Worm (Caenorhabditis elegans) whole organism, L4 larva: ENCODE data around the gene gpx-6.

Experiments
- D1046.2 ChIP-seq: fragments of 200-800 bp; sonication (Bioruptor generic); IDR thresholded peaks from 2 replicates; pipeline ENCODE4 v1.3.6; 2022; ENCODE audit warnings: missing genetic modification characterization, missing compliant biosample characterization
- F10B5.3 ChIP-seq: sonication (generic microtip); optimal IDR thresholded peaks from 2 replicates; lab custom pipeline; 2016; ENCODE audit warnings: mild to moderate bottlenecking, missing genetic modification characterization, missing compliant biosample characterization
- F37D6.2 ChIP-seq: sonication (generic microtip); optimal IDR thresholded peaks from 2 replicates; lab custom pipeline; 2016; ENCODE audit warnings: mild to moderate bottlenecking, missing genetic modification characterization, missing compliant biosample characterization
- F44E2.7 ChIP-seq: fragments of 200-800 bp; sonication (Bioruptor generic); IDR thresholded peaks from 2 replicates; pipeline ENCODE4 v2.1.2; 2022; ENCODE audit warnings: missing genetic modification characterization, missing compliant biosample characterization
- F49E8.2 ChIP-seq: sonication (generic microtip); optimal IDR thresholded peaks from 2 replicates; lab custom pipeline; 2016; ENCODE audit warnings: missing compliant biosample characterization, mild to moderate bottlenecking, missing genetic modification characterization, borderline replicate concordance
- T20F7.1 ChIP-seq: fragments of 200-800 bp; sonication (Bioruptor generic); optimal IDR thresholded peaks from 2 replicates; lab custom pipeline; 2018; ENCODE audit warnings: mild to moderate bottlenecking, missing genetic modification characterization, missing compliant biosample characterization
- Y105C5A.15 ChIP-seq: fragments of 200-800 bp; sonication (Bioruptor generic); IDR thresholded peaks from 2 replicates; pipeline ENCODE4 v1.3.6; 2022; ENCODE audit warnings: missing genetic modification characterization, missing compliant biosample characterization
- Y75B8A.6 ChIP-seq: fragments of 200-800 bp; sonication (Bioruptor generic); IDR thresholded peaks from 2 replicates; pipeline ENCODE4 v1.3.6; 2022; ENCODE audit warnings: missing genetic modification reagents, missing genetic modification characterization, missing compliant biosample characterization
- ZK546.5 ChIP-seq, 2 experiments: sonication (generic microtip); optimal IDR thresholded peaks; 2 replicates each; lab custom pipeline; 2017; ENCODE audit warnings: missing biosample characterization in 2 of 2, missing genetic modification characterization in 2 of 2
- aha-1 ChIP-seq: fragments of 150-350 bp; peaks from one replicate; lab custom pipeline; 2014; ENCODE audit warnings: missing biosample characterization, missing genetic modification characterization
- arid-1 ChIP-seq: fragments of 200-800 bp; sonication (Bioruptor generic); conservative IDR thresholded peaks from 2 replicates; pipeline ENCODE4 v1.3.6; 2022; ENCODE audit warnings: missing genetic modification reagents, missing genetic modification characterization, missing compliant biosample characterization
- attf-4 ChIP-seq: sonication (generic microtip); optimal IDR thresholded peaks from 3 replicates; lab custom pipeline; 2017; ENCODE audit warnings: missing biosample characterization, missing genetic modification characterization
- cey-2 ChIP-seq: sonication (generic microtip); optimal IDR thresholded peaks from 3 replicates; lab custom pipeline; 2017; ENCODE audit warnings: missing genetic modification characterization, mild to moderate bottlenecking, missing compliant biosample characterization, antibody characterized with exemption, borderline replicate concordance; ENCODE audit not compliant: insufficient read depth
- dmd-6 ChIP-seq: fragments of 200-800 bp; sonication (Bioruptor generic); IDR thresholded peaks from 2 replicates; pipeline ENCODE4 v1.3.6; 2022; ENCODE audit warnings: missing genetic modification reagents, missing genetic modification characterization, missing compliant biosample characterization
- dmd-8 ChIP-seq: fragments of 200-800 bp; sonication (Bioruptor generic); IDR thresholded peaks from 2 replicates; pipeline ENCODE4 v1.3.6; 2022; ENCODE audit warnings: missing genetic modification characterization, missing compliant biosample characterization
- dmd-9 ChIP-seq: fragments of 200-800 bp; sonication (Bioruptor generic); IDR thresholded peaks from 2 replicates; pipeline ENCODE4 v1.3.6; 2022; ENCODE audit warnings: missing genetic modification reagents, missing genetic modification characterization, missing compliant biosample characterization
- dpl-1 ChIP-seq: fragments of 150-350 bp; optimal IDR thresholded peaks from 2 replicates; lab custom pipeline; 2014; ENCODE audit warnings: missing biosample characterization, missing genetic modification reagents, missing genetic modification characterization
- duxl-1 ChIP-seq: sonication (generic microtip); optimal IDR thresholded peaks from 2 replicates; lab custom pipeline; 2016; ENCODE audit warnings: mild to moderate bottlenecking, missing genetic modification characterization, moderate library complexity, missing compliant biosample characterization; ENCODE audit not compliant: poor library complexity
- dve-1 ChIP-seq: sonication (generic microtip); optimal IDR thresholded peaks from 2 replicates; lab custom pipeline; 2017; ENCODE audit warnings: antibody characterized with exemption, mild to moderate bottlenecking, missing genetic modification characterization, missing compliant biosample characterization; ENCODE audit not compliant: insufficient read depth
- egl-27 ChIP-seq: sonication (generic microtip); optimal IDR thresholded peaks from 3 replicates; lab custom pipeline; 2017; ENCODE audit warnings: missing biosample characterization, missing genetic modification reagents, missing genetic modification characterization
- hif-1 ChIP-seq, 2 experiments: sonication (generic microtip); optimal IDR thresholded peaks; 2 replicates each; lab custom pipeline; 2016 to 2017; ENCODE audit warnings: missing compliant biosample characterization in 2 of 2, missing genetic modification characterization in 2 of 2, missing genetic modification reagents in 2 of 2, missing genotype in 2 of 2, mild to moderate bottlenecking in 1 of 2
- hlh-11 ChIP-seq: fragments of 200-800 bp; sonication (Bioruptor generic); optimal IDR thresholded peaks from 2 replicates; lab custom pipeline; 2018; ENCODE audit warnings: mild to moderate bottlenecking, missing genetic modification characterization, missing compliant biosample characterization
- hmg-1.1 ChIP-seq: fragments of 200-800 bp; sonication (Bioruptor generic); IDR thresholded peaks from 2 replicates; pipeline ENCODE4 v1.3.6; 2022; ENCODE audit warnings: missing genetic modification reagents, missing genetic modification characterization, missing compliant biosample characterization
- lin-1 ChIP-seq: fragments of 200-800 bp; sonication (Bioruptor generic); IDR thresholded peaks from 2 replicates; pipeline ENCODE4 v1.3.6; 2022; ENCODE audit warnings: missing genetic modification reagents, missing genetic modification characterization, missing compliant biosample characterization
- lin-13 ChIP-seq: fragments of 150-350 bp; optimal IDR thresholded peaks from 2 replicates; lab custom pipeline; 2014; ENCODE audit warnings: missing biosample characterization, missing genetic modification reagents, missing genetic modification characterization
- lin-38 ChIP-seq: fragments of 200-800 bp; sonication (Bioruptor generic); IDR thresholded peaks from 2 replicates; pipeline ENCODE4 v1.3.6; 2022; ENCODE audit warnings: missing genetic modification reagents, missing genetic modification characterization, missing compliant biosample characterization
- lin-39 ChIP-seq: fragments of 150-350 bp; optimal IDR thresholded peaks from 2 replicates; lab custom pipeline; 2014; ENCODE audit warnings: missing biosample characterization, missing genetic modification reagents, missing genetic modification characterization
- mdt-29 ChIP-seq: fragments of 200-800 bp; sonication (Bioruptor generic); IDR thresholded peaks from 2 replicates; pipeline ENCODE4 v1.3.6; 2022; ENCODE audit warnings: missing genetic modification reagents, missing genetic modification characterization, missing compliant biosample characterization
- mes-2 ChIP-seq: sonication (generic microtip); optimal IDR thresholded peaks from 2 replicates; lab custom pipeline; 2016; ENCODE audit warnings: missing genotype, mild to moderate bottlenecking, missing genetic modification characterization, missing compliant biosample characterization; ENCODE audit not compliant: poor library complexity, severe bottlenecking
- mxl-2 ChIP-seq: fragments of 200-800 bp; sonication (Bioruptor generic); conservative IDR thresholded peaks from 2 replicates; pipeline ENCODE4 v1.3.6; 2022; ENCODE audit warnings: missing genetic modification reagents, missing genetic modification characterization, missing compliant biosample characterization
- nhr-237 ChIP-seq: sonication (generic microtip); optimal IDR thresholded peaks from 2 replicates; lab custom pipeline; 2017; ENCODE audit warnings: missing biosample characterization, missing genetic modification characterization
- nhr-42 ChIP-seq: fragments of 200-800 bp; sonication (Bioruptor generic); IDR thresholded peaks from 2 replicates; pipeline ENCODE4 v1.3.6; 2022; ENCODE audit warnings: missing genetic modification characterization, missing compliant biosample characterization
- nhr-77 ChIP-seq: fragments of 150-350 bp; optimal IDR thresholded peaks from 2 replicates; lab custom pipeline; 2014; ENCODE audit warnings: missing biosample characterization, missing genetic modification characterization
- pha-4 ChIP-seq, 2 experiments: fragments of 150-350 bp in 1 of 2; fragments of 200-800 bp in 1 of 2; sonication (Bioruptor generic) in 1 of 2; IDR thresholded peaks in 1 of 2; optimal IDR thresholded peaks in 1 of 2; 2 replicates each; pipeline versions ENCODE4 v1.3.6 to Lab custom; 2014 to 2022; ENCODE audit warnings: missing genetic modification characterization in 2 of 2, missing genetic modification reagents in 2 of 2, missing biosample characterization in 1 of 2, missing compliant biosample characterization in 1 of 2
- set-16 ChIP-seq: fragments of 200-800 bp; sonication (Bioruptor generic); IDR thresholded peaks from 2 replicates; pipeline ENCODE4 v1.3.6; 2022; ENCODE audit warnings: missing genetic modification reagents, missing genetic modification characterization, missing compliant biosample characterization
- snpc-1.2 ChIP-seq: fragments of 200-800 bp; sonication (Bioruptor generic); IDR thresholded peaks from 2 replicates; pipeline ENCODE4 v1.3.6; 2022; ENCODE audit warnings: missing genetic modification reagents, missing genetic modification characterization, missing compliant biosample characterization
- tra-1 ChIP-seq: fragments of 200-800 bp; sonication (Bioruptor generic); IDR thresholded peaks from 2 replicates; pipeline ENCODE4 v1.3.6; 2022; ENCODE audit warnings: missing genetic modification reagents, missing genetic modification characterization, missing compliant biosample characterization
- unc-130 ChIP-seq: sonication (generic microtip); optimal IDR thresholded peaks from 2 replicates; lab custom pipeline; 2016; ENCODE audit warnings: missing genetic modification reagents, missing genetic modification characterization, missing compliant biosample characterization
- unc-39 ChIP-seq: sonication (generic microtip); optimal IDR thresholded peaks from 2 replicates; lab custom pipeline; 2017; ENCODE audit warnings: missing biosample characterization, missing genetic modification characterization
- zag-1 ChIP-seq: fragments of 150-350 bp; optimal IDR thresholded peaks from 2 replicates; lab custom pipeline; 2014; ENCODE audit warnings: missing biosample characterization, missing genetic modification characterization
- ztf-11 ChIP-seq: fragments of 150-350 bp; optimal IDR thresholded peaks from 2 replicates; lab custom pipeline; 2014; ENCODE audit warnings: missing biosample characterization, missing genetic modification characterization

gpx-6 gene

DNA sequence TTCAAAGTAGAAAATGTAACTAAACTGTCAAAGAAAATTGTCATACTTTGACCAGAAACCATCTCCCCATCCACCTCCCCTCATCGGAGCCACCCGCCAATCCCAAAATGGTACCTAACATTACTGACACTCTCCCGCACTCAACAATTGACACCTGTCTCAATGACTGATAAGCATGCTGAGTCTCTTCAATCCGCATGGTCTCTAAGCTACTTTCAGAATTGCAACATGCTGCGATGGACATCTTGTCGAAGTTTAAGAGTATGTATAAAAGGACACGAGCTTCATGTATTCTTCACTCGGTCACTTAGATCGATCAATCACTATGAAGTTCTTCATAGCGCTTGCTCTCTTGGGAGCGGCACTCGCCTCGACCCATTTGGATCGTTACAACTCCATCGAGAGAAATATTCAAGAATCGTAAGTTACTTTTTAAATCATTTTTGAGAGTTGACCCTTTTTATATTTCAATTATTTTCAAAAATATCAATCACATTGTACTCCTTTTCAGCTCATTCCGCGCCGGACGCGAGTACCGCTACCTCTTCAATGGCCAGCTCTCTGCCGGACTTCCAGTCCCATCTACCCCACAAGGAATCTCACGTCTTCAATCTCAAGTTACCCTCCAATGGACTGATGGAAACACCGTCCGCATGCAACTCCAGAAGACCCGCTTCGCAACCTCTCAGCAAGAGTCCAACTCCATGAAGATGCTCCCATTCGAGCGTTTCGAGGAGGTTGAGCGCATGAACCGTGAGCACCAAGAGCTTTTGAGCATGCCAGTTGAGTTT, 39.0 kb downstream of the gpx-6 start, which contains the start of gene vit-6 (continued):
- no peak for TF ChIP-seq duxl-1 (tag; lab: Kevin White, UChicago)
- no peak for TF ChIP-seq F44E2.7 (GFP tag; lab: Robert Waterston, UW)
- TF ChIP-seq zag-1 (tag; lab: Kevin White, UChicago): no peak
- TF ChIP-seq tra-1 (GFP tag; lab: Robert Waterston, UW): peak; percentile 62; the same call in 1 of the 2 replicates
- 0 out of 2 replicates have a peak, but pooled peaks have one; percentile 17 for TF ChIP-seq mxl-2
- no peak for TF ChIP-seq lin-1 (GFP tag; lab: Robert Waterston, UW)
- TF ChIP-seq nhr-77: no peak
- no peak for TF ChIP-seq arid-1
- no peak for TF ChIP-seq F37D6.2 (tag; lab: Kevin White, UChicago)
- TF ChIP-seq Y75B8A.6 (GFP tag; lab: Robert Waterston, UW): 0 out of 2 replicates have a peak, but pooled peaks have one; percentile 66
- TF ChIP-seq pha-4 (GFP tag; IDR thresholded peaks at IDR 0.05; lab: Robert Waterston, UW): 0 out of 2 replicates have a peak, but pooled peaks have one; percentile 41
- TF ChIP-seq pha-4 (tag; optimal IDR thresholded peaks at IDR 0.05; lab: Kevin White, UChicago): no peak
- no peak for TF ChIP-seq dpl-1 (GFP tag; lab: Kevin White, UChicago)
- TF ChIP-seq dmd-8 (GFP tag; lab: Robert Waterston, UW): 0 out of 2 replicates have a peak, but pooled peaks have one; percentile 10
- no peak for TF ChIP-seq cey-2

ce11 chrIV:8262671-8263070, 40.7 kb downstream of the gpx-6 start:
- peak; percentile 3; the same call in 1 of the 2 replicates for TF ChIP-seq lin-38 (GFP tag; lab: Robert Waterston, UW)
- peak; percentile 45 for TF ChIP-seq aha-1
- 0 out of 2 replicates have a peak, but pooled peaks have one; percentile 19 for TF ChIP-seq mdt-29
- TF ChIP-seq hlh-11: no peak

DNA sequence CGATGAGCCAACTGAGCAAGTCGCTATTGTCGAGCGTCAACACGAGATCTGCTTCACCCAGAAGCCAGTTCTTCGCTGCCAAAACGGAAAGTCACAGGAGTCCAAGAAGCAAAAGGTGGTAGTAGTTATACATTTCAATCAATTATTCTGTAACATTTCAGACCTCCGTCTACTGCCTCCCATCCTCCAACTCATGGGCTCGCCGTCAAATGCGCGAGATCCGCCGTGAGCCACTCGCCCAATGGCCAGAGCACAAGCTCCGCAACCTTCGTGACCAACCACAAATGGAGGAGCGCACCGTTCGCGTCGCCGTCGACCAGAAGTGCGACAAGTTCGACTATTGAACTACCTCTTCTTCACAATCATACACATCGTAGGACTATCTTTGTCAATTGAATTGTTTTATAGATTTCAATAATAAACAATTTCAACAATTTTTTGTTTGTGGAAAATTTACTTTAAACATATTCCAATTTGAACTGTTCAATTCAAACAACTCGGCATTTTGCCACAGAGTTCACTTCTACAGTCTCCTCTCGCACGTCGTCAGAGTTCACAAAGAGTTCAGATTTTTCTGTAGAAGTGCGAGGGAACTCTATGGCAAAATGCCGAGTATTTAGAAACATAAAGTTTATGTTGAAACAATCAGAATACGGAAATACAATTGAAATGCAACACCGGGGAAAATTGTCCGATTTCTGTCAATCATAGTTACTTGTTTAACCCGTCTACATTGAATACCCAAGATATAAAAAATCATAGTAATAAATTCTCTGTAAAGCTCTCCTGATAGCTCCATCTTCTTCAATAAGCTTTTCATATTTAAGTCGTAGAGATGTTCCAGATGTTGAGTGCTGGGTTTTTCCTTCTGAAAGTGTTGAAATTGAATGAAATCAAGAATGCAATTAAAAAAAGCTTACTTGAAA, 44.3 kb downstream of the gpx-6 start:
- peak; percentile 84 for TF ChIP-seq set-16 (GFP tag; lab: Robert Waterston, UW)
- TF ChIP-seq unc-130: no peak
- no peak for TF ChIP-seq mes-2 (tag; lab: Kevin White, UChicago)
- TF ChIP-seq F10B5.3 (tag; lab: Kevin White, UChicago): no peak
- no peak for TF ChIP-seq ZK546.5 (tag; optimal IDR thresholded peaks at IDR 0.05; lab: Kevin White, UChicago)
- TF ChIP-seq dve-1: no peak
- no peak for TF ChIP-seq ztf-11 (tag; lab: Kevin White, UChicago)
- no peak for TF ChIP-seq attf-4 (tag; lab: Kevin White, UChicago)
- 0 out of 2 replicates have a peak, but pooled peaks have one; percentile 25 for TF ChIP-seq arid-1
- TF ChIP-seq nhr-237: no peak
- no peak for TF ChIP-seq D1046.2
- no peak for TF ChIP-seq hif-1 (tag; optimal IDR thresholded peaks at IDR 0.05; lab: Kevin White, UChicago)
- TF ChIP-seq lin-39 (tag; lab: Kevin White, UChicago): no peak
- peak; percentile 68 for TF ChIP-seq aha-1
- TF ChIP-seq duxl-1 (tag; lab: Kevin White, UChicago): no peak
- TF ChIP-seq dmd-6 (GFP tag; lab: Robert Waterston, UW): peak; percentile 50
- no peak for TF ChIP-seq nhr-42 (GFP tag; lab: Robert Waterston, UW)
- 0 out of 2 replicates have a peak, but pooled peaks have one; percentile 19 for TF ChIP-seq tra-1 (GFP tag; lab: Robert Waterston, UW)
- no peak for TF ChIP-seq lin-13 (GFP tag; lab: Kevin White, UChicago)
- TF ChIP-seq F49E8.2 (tag; lab: Kevin White, UChicago): no peak
- TF ChIP-seq F37D6.2 (tag; lab: Kevin White, UChicago): no peak
- no peak for TF ChIP-seq egl-27 (tag; lab: Kevin White, UChicago)
- TF ChIP-seq T20F7.1: peak; percentile 43
- TF ChIP-seq F44E2.7 (GFP tag; lab: Robert Waterston, UW): no peak
- TF ChIP-seq dmd-8 (GFP tag; lab: Robert Waterston, UW): peak; percentile 68; the same call in 1 of the 2 replicates
- TF ChIP-seq Y105C5A.15 (GFP tag; lab: Robert Waterston, UW): no peak
- TF ChIP-seq hmg-1.1 (GFP tag; lab: Robert Waterston, UW): no peak
- TF ChIP-seq snpc-1.2 (GFP tag; lab: Robert Waterston, UW): 0 out of 2 replicates have a peak, but pooled peaks have one; percentile 12
- TF ChIP-seq dmd-9 (GFP tag; lab: Robert Waterston, UW): no peak
- TF ChIP-seq unc-39: no peak
